Worm (Caenorhabditis elegans) whole organism, mixed stage, embryonic: ENCODE results near the gene Y105C5A.1268.

Experiments
- blmp-1 ChIP-seq: fragments of 150-350 bp; optimal IDR thresholded peaks from 2 replicates; lab custom pipeline; 2014; ENCODE audit warnings: missing biosample characterization, missing genetic modification characterization
- ceh-43 ChIP-seq: fragments of 200-800 bp; sonication (Bioruptor generic); optimal IDR thresholded peaks from 2 replicates; lab custom pipeline; 2018; ENCODE audit warnings: mild to moderate bottlenecking, missing genetic modification characterization, moderate library complexity, missing compliant biosample characterization
- elt-3 ChIP-seq: fragments of 150-350 bp; optimal IDR thresholded peaks from 2 replicates; lab custom pipeline; 2014; ENCODE audit warnings: missing biosample characterization, missing genetic modification characterization
- lin-13 ChIP-seq: fragments of 150-350 bp; optimal IDR thresholded peaks from 2 replicates; lab custom pipeline; 2014; ENCODE audit warnings: missing biosample characterization, missing genetic modification characterization
- nhr-237 ChIP-seq: fragments of 150-350 bp; optimal IDR thresholded peaks from 2 replicates; lab custom pipeline; 2014; ENCODE audit warnings: missing biosample characterization, missing genetic modification characterization
- nhr-76 ChIP-seq: sonication (generic microtip); optimal IDR thresholded peaks from 2 replicates; lab custom pipeline; 2017; ENCODE audit warnings: missing biosample characterization, missing genetic modification characterization
- snpc-4 ChIP-seq: fragments of 150-350 bp; optimal IDR thresholded peaks from 2 replicates; lab custom pipeline; 2014; ENCODE audit warnings: missing biosample characterization, missing genetic modification characterization
- sptf-1 ChIP-seq: sonication (generic microtip); optimal IDR thresholded peaks from 2 replicates; lab custom pipeline; 2017; ENCODE audit warnings: mild to moderate bottlenecking, missing genetic modification characterization, moderate library complexity, missing compliant biosample characterization
- unc-120 ChIP-seq: sonication (generic microtip); optimal IDR thresholded peaks from 2 replicates; lab custom pipeline; 2017; ENCODE audit warnings: missing genetic modification characterization, missing compliant biosample characterization; ENCODE audit not compliant: poor library complexity, severe bottlenecking
- unc-39 ChIP-seq: fragments of 150-350 bp; optimal IDR thresholded peaks from 2 replicates; lab custom pipeline; 2014; ENCODE audit warnings: missing biosample characterization, missing genetic modification characterization

DNA sequence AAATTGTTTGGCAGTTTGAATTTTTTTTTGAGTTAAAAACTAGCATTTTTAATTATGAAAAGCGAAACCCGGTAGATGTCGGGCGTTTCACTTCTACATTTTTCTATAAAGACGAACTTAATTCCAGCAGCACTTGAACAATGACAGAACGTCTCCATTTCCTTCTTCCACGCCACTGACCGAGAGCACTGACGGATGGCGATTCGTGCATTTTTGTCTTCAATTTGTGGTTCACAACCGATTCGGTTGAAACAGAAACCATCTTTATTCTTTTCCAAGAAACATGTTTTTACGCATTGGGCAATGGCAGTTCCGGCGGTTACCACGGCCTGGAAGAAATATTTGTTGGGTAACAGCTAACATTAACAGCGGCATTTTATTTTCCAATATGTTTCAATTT lies 33.1 kb downstream of the Y105C5A.1268 start:
- TF ChIP-seq nhr-237 = no peak
- no peak for TF ChIP-seq blmp-1 (tag; lab: Kevin White, UChicago)
- TF ChIP-seq unc-39 (tag; lab: Kevin White, UChicago) = no peak
- no peak for TF ChIP-seq snpc-4 (tag; lab: Kevin White, UChicago)
- no peak for TF ChIP-seq elt-3 (tag; lab: Kevin White, UChicago)
- no peak for TF ChIP-seq unc-120 (tag; lab: Kevin White, UChicago)
- TF ChIP-seq sptf-1 (tag; lab: Kevin White, UChicago) = no peak
- TF ChIP-seq lin-13 (tag; lab: Kevin White, UChicago) = no peak
- no peak for TF ChIP-seq nhr-76 (tag; lab: Kevin White, UChicago)
- TF ChIP-seq ceh-43 (GFP tag; lab: Kevin White, UChicago) = no peak
